Worm (Caenorhabditis elegans): ENCODE results near the gene fntb-1.

Gene fntb-1

DNA sequence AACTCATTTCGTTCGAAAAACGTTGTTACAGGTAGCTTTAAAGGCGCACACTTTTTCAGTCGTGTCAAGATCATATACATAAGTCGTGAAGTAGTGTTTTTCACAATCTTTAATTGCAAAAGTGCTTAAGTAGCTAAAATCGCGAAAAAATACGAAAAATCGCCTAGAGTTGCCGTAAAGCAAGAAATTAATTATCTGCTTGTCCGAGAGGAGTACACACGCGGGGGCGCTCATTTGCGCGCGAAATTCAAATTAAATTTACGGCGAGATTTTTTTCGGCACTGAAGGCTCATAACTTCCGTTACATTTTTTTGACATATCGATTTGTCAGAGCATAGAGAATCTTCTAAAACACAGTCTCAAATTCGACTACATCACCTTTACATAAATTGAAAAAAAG lies 12.7 kb downstream of the fntb-1 start:
- TF ChIP-seq F49E8.2 (tag; optimal IDR thresholded peaks at IDR 0.05; ENCODE audit: borderline replicate concordance) = no peak
- TF ChIP-seq daf-8 (GFP tag; IDR thresholded peaks at IDR 0.05) = no peak
- no peak for TF ChIP-seq zfp-3 (GFP tag; conservative IDR thresholded peaks at IDR 0.05)
- TF ChIP-seq F26F4.8 (GFP tag; conservative IDR thresholded peaks at IDR 0.05) = no peak
- no peak for TF ChIP-seq spr-3 (GFP tag; optimal IDR thresholded peaks at IDR 0.05)
- TF ChIP-seq Y105C5A.15 (GFP tag; IDR thresholded peaks at IDR 0.05) = no peak
- TF ChIP-seq nhr-111 (GFP tag; optimal IDR thresholded peaks at IDR 0.05) = no peak
- no peak for TF ChIP-seq mdt-29 (GFP tag; IDR thresholded peaks at IDR 0.05)
- no peak for TF ChIP-seq madf-9 (GFP tag; conservative IDR thresholded peaks at IDR 0.05)
- no peak for TF ChIP-seq dmd-6 (GFP tag; IDR thresholded peaks at IDR 0.05)
- TF ChIP-seq rbr-2 (tag; optimal IDR thresholded peaks at IDR 0.05) = no peak
- no peak for TF ChIP-seq tra-1 (GFP tag; IDR thresholded peaks at IDR 0.05)
- no peak for TF ChIP-seq dmd-9 (GFP tag; IDR thresholded peaks at IDR 0.05)
- TF ChIP-seq T20F7.1 (GFP tag; optimal IDR thresholded peaks at IDR 0.05) = no peak
- TF ChIP-seq ces-1 (GFP tag; optimal IDR thresholded peaks at IDR 0.05) = no peak

DNA sequence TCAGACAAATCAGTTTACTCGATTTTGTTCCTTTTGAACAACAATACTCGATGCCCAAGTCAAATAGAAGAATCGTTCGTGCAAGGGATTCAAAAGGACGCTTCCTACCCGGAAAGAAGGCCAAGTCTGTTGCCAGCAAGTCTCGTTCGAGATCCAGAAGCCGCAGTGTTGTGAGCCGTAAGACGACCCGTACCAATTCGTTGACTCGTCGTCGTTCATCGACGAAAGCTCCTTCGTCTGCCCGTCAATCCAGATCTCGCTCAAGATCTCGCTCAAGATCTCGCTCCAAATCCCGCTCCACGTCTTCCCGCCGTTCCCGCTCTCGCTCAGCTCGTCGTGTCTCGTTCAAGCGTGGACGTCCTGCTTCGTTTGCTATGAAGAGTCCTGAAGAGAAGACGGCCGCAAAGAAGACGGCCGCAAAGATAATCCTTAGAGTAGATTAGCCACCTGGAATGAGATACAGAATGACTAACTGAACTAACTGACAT lies 13.2 kb downstream of the fntb-1 start, which contains the start of gene F08H9.2:
Gene F08H9.2, plus strand, starts transcription at position 51 of the 488 bp plus-strand sequence.
- TF ChIP-seq lir-3 (tag; optimal IDR thresholded peaks at IDR 0.05) (no peak), ceh-28 (tag; optimal IDR thresholded peaks at IDR 0.05) (no peak), ces-1 (GFP tag; optimal IDR thresholded peaks at IDR 0.05) (no peak), unc-62 (GFP tag; optimal IDR thresholded peaks at IDR 0.05 in 1 of 2) (peak in 1 of 2 experiments; percentile 56), unc-62 (tag; optimal IDR thresholded peaks at IDR 0.05) (no peak), lin-13 (GFP tag; optimal IDR thresholded peaks at IDR 0.05) (no peak), nhr-77 (tag; optimal IDR thresholded peaks at IDR 0.05) (no peak), cey-2 (tag; optimal IDR thresholded peaks at IDR 0.05; ENCODE audit: borderline replicate concordance, insufficient read depth) (no peak), hlh-11 (tag; optimal IDR thresholded peaks at IDR 0.05) (no peak), nhr-28 (tag; optimal IDR thresholded peaks at IDR 0.05) (no peak), F49E8.2 (tag; optimal IDR thresholded peaks at IDR 0.05; ENCODE audit: borderline replicate concordance) (no peak), ceh-44 (GFP tag; IDR thresholded peaks at IDR 0.05) (no peak), sdz-12 (GFP tag; optimal IDR thresholded peaks at IDR 0.05) (no peak), ama-1 (optimal IDR thresholded peaks at IDR 0.05) (no peak), F10B5.3 (tag; optimal IDR thresholded peaks at IDR 0.05) (no peak), unc-130 (GFP tag; optimal IDR thresholded peaks at IDR 0.05) (no peak), egl-43 (GFP tag; IDR thresholded peaks at IDR 0.05) (no peak), set-16 (GFP tag; IDR thresholded peaks at IDR 0.05) (peak; percentile 72)

- TF ChIP-seq Y48G9A.11 (GFP tag; IDR thresholded peaks at IDR 0.05) = no peak
- TF ChIP-seq aha-1 (tag) = peak; percentile 71
- TF ChIP-seq daf-16 (GFP tag; optimal IDR thresholded peaks at IDR 0.05) = no peak
- TF ChIP-seq daf-16 (tag; optimal IDR thresholded peaks at IDR 0.05) = peak; percentile 58
- no peak for TF ChIP-seq lsy-2 (tag; optimal IDR thresholded peaks at IDR 0.05)
These were observed 15.2 kb downstream of the fntb-1 start for ce11 chrV:14462653-14463052.

DNA sequence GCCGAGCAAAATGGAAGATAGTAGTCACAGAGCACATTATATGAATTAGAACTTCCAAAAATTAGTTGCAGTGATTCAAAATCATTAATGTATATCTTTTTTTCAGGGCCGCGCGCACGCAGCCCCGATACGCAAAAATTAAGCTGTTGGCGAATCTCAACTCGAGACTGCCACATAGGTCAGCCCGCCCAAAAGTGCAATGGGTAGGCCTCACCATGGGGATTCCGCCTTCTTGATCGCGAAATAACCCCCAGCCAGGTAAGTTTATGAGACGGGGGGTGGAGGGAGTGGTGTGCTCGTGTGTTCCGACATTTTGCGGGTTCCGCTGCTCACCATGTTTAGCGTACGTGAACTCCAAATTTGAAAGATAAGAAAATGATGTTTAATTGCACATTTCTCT lies 15.6 kb downstream of the fntb-1 start, which contains the start of gene F08H9.3:
Gene F08H9.3, minus strand, starts transcription at position 252 of the 400 bp plus-strand sequence.
- TF ChIP-seq madf-5 (GFP tag; IDR thresholded peaks at IDR 0.05) (0 out of 4 replicates have a peak, but pooled peaks of 1 of the 2 experiments have one; percentile 18), dmd-8 (GFP tag; IDR thresholded peaks at IDR 0.05) (0 out of 2 replicates have a peak, but pooled peaks have one; percentile 38), snpc-4 (tag; optimal IDR thresholded peaks at IDR 0.05) (peak; percentile 69), mdt-29 (GFP tag; IDR thresholded peaks at IDR 0.05) (0 out of 2 replicates have a peak, but pooled peaks have one; percentile 36), dmd-9 (GFP tag; IDR thresholded peaks at IDR 0.05) (0 out of 2 replicates have a peak, but pooled peaks have one; percentile 20), dve-1 (tag; optimal IDR thresholded peaks at IDR 0.05; ENCODE audit: insufficient read depth) (peak; percentile 76), daf-16 (GFP tag; optimal IDR thresholded peaks at IDR 0.05) (peak in 1 of 2 experiments; percentile 60), daf-16 (tag; optimal IDR thresholded peaks at IDR 0.05) (peak; percentile 50), mes-2 (tag; optimal IDR thresholded peaks at IDR 0.05; ENCODE audit: poor library complexity, severe bottlenecking) (peak; percentile 24), T26A8.4 (GFP tag; IDR thresholded peaks at IDR 0.05) (peak; percentile 79), dmd-6 (GFP tag; IDR thresholded peaks at IDR 0.05) (peak; percentile 43), nhr-42 (GFP tag; IDR thresholded peaks at IDR 0.05) (0 out of 2 replicates have a peak, but pooled peaks have one; percentile 30), F10B5.3 (tag; optimal IDR thresholded peaks at IDR 0.05) (peak; percentile 28), hmg-1.1 (GFP tag; IDR thresholded peaks at IDR 0.05) (0 out of 2 replicates have a peak, but pooled peaks have one; percentile 30), snpc-1.2 (GFP tag; IDR thresholded peaks at IDR 0.05) (peak; percentile 73), lin-38 (GFP tag; IDR thresholded peaks at IDR 0.05) (peak; percentile 64), hlh-11 (tag; optimal IDR thresholded peaks at IDR 0.05) (peak; percentile 24), ceh-44 (GFP tag; IDR thresholded peaks at IDR 0.05) (peak; percentile 87)
